Worm (Caenorhabditis elegans) whole organism, L1 larva: ENCODE results near the gene henn-1.

Experiments
- F16B12.6 ChIP-seq: fragments of 150-350 bp; optimal IDR thresholded peaks from 2 replicates; lab custom pipeline; 2014; ENCODE audit warnings: missing biosample characterization, missing genetic modification characterization
- ces-1 ChIP-seq: fragments of 150-350 bp; optimal IDR thresholded peaks from 2 replicates; lab custom pipeline; 2014; ENCODE audit warnings: missing biosample characterization, missing genetic modification reagents, missing genetic modification characterization
- dpl-1 ChIP-seq, 3 experiments: fragments of 150-350 bp in 2 of 3; sonication (generic microtip) in 1 of 3; optimal IDR thresholded peaks; 2 replicates each; lab custom pipeline; 2014 to 2017; ENCODE audit warnings: missing biosample characterization in 3 of 3, missing genetic modification characterization in 3 of 3, missing genetic modification reagents in 3 of 3
- egl-27 ChIP-seq, 2 experiments: fragments of 150-350 bp in 1 of 2; sonication (generic microtip); optimal IDR thresholded peaks; 3 replicates each; lab custom pipeline; 2017 to 2018; ENCODE audit warnings: missing biosample characterization in 2 of 2, missing genetic modification characterization in 2 of 2, missing genetic modification reagents in 2 of 2
- jun-1 ChIP-seq: fragments of 150-350 bp; optimal IDR thresholded peaks from 2 replicates; lab custom pipeline; 2014; ENCODE audit warnings: missing biosample characterization, missing genetic modification reagents, missing genetic modification characterization
- mdl-1 ChIP-seq, 2 experiments: fragments of 150-350 bp; optimal IDR thresholded peaks; 2 replicates each; lab custom pipeline; 2014 to 2017; ENCODE audit warnings: missing biosample characterization in 2 of 2, missing genetic modification characterization in 2 of 2, inconsistent platforms in 1 of 2
- pqm-1 ChIP-seq: sonication (generic microtip); optimal IDR thresholded peaks from 3 replicates; lab custom pipeline; 2017; ENCODE audit warnings: missing biosample characterization, missing genetic modification characterization
- rnt-1 ChIP-seq: sonication (generic microtip); optimal IDR thresholded peaks from 2 replicates; lab custom pipeline; 2016; ENCODE audit warnings: mild to moderate bottlenecking, missing genetic modification characterization, moderate library complexity, missing compliant biosample characterization
- unc-62 ChIP-seq: fragments of 150-350 bp; optimal IDR thresholded peaks from 2 replicates; lab custom pipeline; 2014; ENCODE audit warnings: missing biosample characterization, missing genetic modification reagents, missing genetic modification characterization

DNA sequence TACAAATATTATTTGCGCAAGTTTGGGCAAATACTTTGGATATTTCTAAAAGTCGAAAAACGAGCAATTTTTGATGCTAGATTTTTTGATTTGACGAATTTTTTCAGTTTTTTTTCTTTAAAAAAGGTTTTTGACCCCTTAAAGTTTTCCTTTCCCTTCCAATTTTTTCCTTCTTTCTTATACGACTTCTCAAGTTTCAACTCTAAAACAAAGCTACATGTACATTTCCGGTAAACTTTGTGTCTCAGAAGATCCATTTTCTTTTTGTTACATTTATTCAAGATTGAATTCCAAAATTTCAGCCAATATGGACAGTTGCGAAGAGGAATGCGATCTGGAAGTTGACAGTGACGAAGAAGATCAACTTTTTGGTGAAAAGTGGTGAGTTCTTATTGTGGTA, 46.4 kb downstream of the henn-1 start, which contains the start of gene mig-10:
- TF ChIP-seq mdl-1 (tag; optimal IDR thresholded peaks at IDR 0.05; lab: Kevin White, UChicago) (no peak), unc-62 (GFP tag; lab: Kevin White, UChicago) (no peak), rnt-1 (tag; lab: Kevin White, UChicago) (no peak), ces-1 (no peak), egl-27 (tag; optimal IDR thresholded peaks at IDR 0.05; lab: Kevin White, UChicago) (no peak), pqm-1 (no peak), jun-1 (tag; lab: Kevin White, UChicago) (no peak), F16B12.6 (tag; lab: Kevin White, UChicago) (no peak), dpl-1 (GFP tag; optimal IDR thresholded peaks at IDR 0.05; lab: Kevin White, UChicago) (no peak)
